Worm (Caenorhabditis elegans) whole organism, young adult: ENCODE data around the gene Y45F10D.7.

Experiments used
- B0019.2 ChIP-seq: fragments of 200-800 bp; sonication (Bioruptor generic); conservative IDR thresholded peaks from 2 replicates; pipeline ENCODE4 v1.3.6; 2022; ENCODE audit warnings: missing genetic modification reagents, missing genetic modification characterization, missing compliant biosample characterization
- B0035.1 ChIP-seq: sonication (generic microtip); optimal IDR thresholded peaks from 2 replicates; lab custom pipeline; 2016; ENCODE audit warnings: missing genetic modification characterization, mild to moderate bottlenecking, missing compliant biosample characterization, missing genotype, missing genetic modification reagents
- B0336.3 ChIP-seq: fragments of 200-800 bp; sonication (Bioruptor generic); IDR thresholded peaks from 2 replicates; pipeline ENCODE4 v1.3.6; 2022; ENCODE audit warnings: missing genetic modification characterization, missing compliant biosample characterization
- F55B11.4 ChIP-seq: sonication (generic microtip); optimal IDR thresholded peaks from 2 replicates; lab custom pipeline; 2016; ENCODE audit warnings: missing compliant biosample characterization, missing genetic modification characterization, borderline replicate concordance; ENCODE audit not compliant: insufficient read depth
- F57C9.4 ChIP-seq: sonication (generic microtip); optimal IDR thresholded peaks from 2 replicates; lab custom pipeline; 2017; ENCODE audit warnings: mild to moderate bottlenecking, missing genetic modification characterization, missing compliant biosample characterization
- T26A5.8 ChIP-seq: sonication (generic microtip); optimal IDR thresholded peaks from 2 replicates; lab custom pipeline; 2016; ENCODE audit warnings: missing genetic modification characterization, missing compliant biosample characterization
- ZK185.1 ChIP-seq: sonication (generic microtip); optimal IDR thresholded peaks from 2 replicates; lab custom pipeline; 2016; ENCODE audit warnings: mild to moderate bottlenecking, missing genetic modification characterization, missing compliant biosample characterization; ENCODE audit not compliant: poor library complexity, severe bottlenecking
- attf-6 ChIP-seq: fragments of 200-800 bp; sonication (Bioruptor generic); IDR thresholded peaks from 2 replicates; pipeline ENCODE4 v1.3.6; 2022; ENCODE audit warnings: missing genetic modification reagents, missing genetic modification characterization, missing compliant biosample characterization
- bed-1 ChIP-seq: fragments of 200-800 bp; sonication (Bioruptor generic); IDR thresholded peaks from 2 replicates; pipeline ENCODE4 v1.3.6; 2022; ENCODE audit warnings: missing genetic modification reagents, missing genetic modification characterization, missing compliant biosample characterization
- ccch-3 ChIP-seq: fragments of 200-800 bp; sonication (Bioruptor generic); optimal IDR thresholded peaks from 2 replicates; lab custom pipeline; 2018; ENCODE audit warnings: mild to moderate bottlenecking, missing genetic modification characterization, missing compliant biosample characterization
- ceh-100 ChIP-seq: fragments of 200-800 bp; sonication (Bioruptor generic); IDR thresholded peaks from 2 replicates; pipeline ENCODE4 v1.3.6; 2022; ENCODE audit warnings: missing genetic modification reagents, missing genetic modification characterization, missing compliant biosample characterization
- ceh-27 ChIP-seq: fragments of 200-800 bp; sonication (Bioruptor generic); optimal IDR thresholded peaks from 2 replicates; lab custom pipeline; 2018; ENCODE audit warnings: mild to moderate bottlenecking, missing genetic modification characterization, moderate library complexity, missing compliant biosample characterization
- ceh-79 ChIP-seq: sonication (generic microtip); optimal IDR thresholded peaks from 2 replicates; lab custom pipeline; 2017; ENCODE audit warnings: mild to moderate bottlenecking, missing genetic modification characterization, missing compliant biosample characterization
- dox-1 ChIP-seq: fragments of 200-800 bp; sonication (Bioruptor generic); IDR thresholded peaks from 2 replicates; pipeline ENCODE4 v1.3.6; 2022; ENCODE audit warnings: missing genetic modification reagents, missing genetic modification characterization, missing compliant biosample characterization
- dpff-1 ChIP-seq: sonication (generic microtip); optimal IDR thresholded peaks from 2 replicates; lab custom pipeline; 2017; ENCODE audit warnings: mild to moderate bottlenecking, missing genetic modification characterization, missing compliant biosample characterization
- egrh-3 ChIP-seq: fragments of 200-800 bp; sonication (Bioruptor generic); IDR thresholded peaks from 2 replicates; pipeline ENCODE4 v1.3.6; 2022; ENCODE audit warnings: missing genetic modification reagents, missing genetic modification characterization, missing compliant biosample characterization
- ets-4 ChIP-seq: fragments of 200-800 bp; sonication (Bioruptor generic); optimal IDR thresholded peaks from 2 replicates; lab custom pipeline; 2018; ENCODE audit warnings: mild to moderate bottlenecking, missing genetic modification characterization, missing compliant biosample characterization
- hlh-12 ChIP-seq: sonication (generic microtip); optimal IDR thresholded peaks from 2 replicates; lab custom pipeline; 2016; ENCODE audit warnings: missing genetic modification characterization, missing compliant biosample characterization
- hlh-26 ChIP-seq: fragments of 200-800 bp; sonication (Bioruptor generic); conservative IDR thresholded peaks from 2 replicates; pipeline ENCODE4 v1.3.6; 2022; ENCODE audit warnings: missing genetic modification reagents, missing genetic modification characterization, missing compliant biosample characterization
- hmg-1.2 ChIP-seq: fragments of 200-800 bp; sonication (Bioruptor generic); IDR thresholded peaks from 2 replicates; pipeline ENCODE4 v1.3.6; 2022; ENCODE audit warnings: missing genetic modification reagents, missing genetic modification characterization, missing compliant biosample characterization
- hmg-20 ChIP-seq: fragments of 200-800 bp; sonication (Bioruptor generic); IDR thresholded peaks from 2 replicates; pipeline ENCODE4 v1.3.6; 2022; ENCODE audit warnings: missing genetic modification reagents, missing genetic modification characterization, missing compliant biosample characterization
- let-607 ChIP-seq, 2 experiments: fragments of 200-800 bp in 1 of 2; sonication (Bioruptor generic) in 1 of 2; sonication (generic microtip) in 1 of 2; optimal IDR thresholded peaks; 2 replicates each; lab custom pipeline; 2016 to 2018; ENCODE audit warnings: mild to moderate bottlenecking in 2 of 2, missing compliant biosample characterization in 2 of 2, missing genetic modification characterization in 2 of 2, moderate library complexity in 2 of 2, missing genotype in 1 of 2
- lin-26 ChIP-seq: fragments of 200-800 bp; sonication (Bioruptor generic); IDR thresholded peaks from 2 replicates; pipeline ENCODE4 v1.3.6; 2022; ENCODE audit warnings: missing genetic modification reagents, missing genetic modification characterization, missing compliant biosample characterization
- madf-6 ChIP-seq: fragments of 200-800 bp; sonication (Bioruptor generic); IDR thresholded peaks from 2 replicates; pipeline ENCODE4 v1.3.6; 2022; ENCODE audit warnings: missing genetic modification reagents, missing genetic modification characterization, missing compliant biosample characterization
- mcd-1 ChIP-seq: fragments of 200-800 bp; sonication (Bioruptor generic); IDR thresholded peaks from 2 replicates; pipeline ENCODE4 v1.3.6; 2022; ENCODE audit warnings: missing genetic modification reagents, missing genetic modification characterization, missing compliant biosample characterization
- mel-28 ChIP-seq: sonication (generic microtip); optimal IDR thresholded peaks from 2 replicates; lab custom pipeline; 2016; ENCODE audit warnings: borderline replicate concordance, mild to moderate bottlenecking, missing genetic modification characterization, missing compliant biosample characterization
- nfya-1 ChIP-seq: sonication (generic microtip); optimal IDR thresholded peaks from 2 replicates; lab custom pipeline; 2017; ENCODE audit warnings: antibody characterized with exemption, missing compliant biosample characterization, missing genetic modification characterization, borderline replicate concordance; ENCODE audit not compliant: insufficient read depth
- nfyb-1 ChIP-seq: fragments of 200-800 bp; sonication (Bioruptor generic); IDR thresholded peaks from 2 replicates; pipeline ENCODE4 v1.3.6; 2022; ENCODE audit warnings: missing genetic modification reagents, missing genetic modification characterization, missing compliant biosample characterization
- nhr-90 ChIP-seq: sonication (generic microtip); optimal IDR thresholded peaks from 2 replicates; lab custom pipeline; 2016; ENCODE audit warnings: missing genotype, mild to moderate bottlenecking, missing genetic modification characterization, missing compliant biosample characterization
- sdz-38 ChIP-seq: sonication (generic microtip); optimal IDR thresholded peaks from 2 replicates; lab custom pipeline; 2016; ENCODE audit warnings: missing genotype, missing genetic modification characterization, missing compliant biosample characterization
- snpc-1.1 ChIP-seq: sonication (generic microtip); optimal IDR thresholded peaks from 2 replicates; lab custom pipeline; 2017; ENCODE audit warnings: missing genetic modification characterization, mild to moderate bottlenecking, missing compliant biosample characterization, antibody characterized with exemption, moderate library complexity, missing genotype, missing genetic modification reagents; ENCODE audit not compliant: insufficient read depth
- snpc-4 ChIP-seq, 5 experiments: fragments of 150-350 bp in 1 of 5; sonication (generic microtip) in 4 of 5; optimal IDR thresholded peaks; 2 replicates each; lab custom pipeline; 2014 to 2018; ENCODE audit warnings: missing genetic modification characterization in 5 of 5, missing biosample characterization in 3 of 5, antibody characterized with exemption in 2 of 5, mild to moderate bottlenecking in 2 of 5, missing compliant biosample characterization in 2 of 5, missing genotype in 2 of 5, moderate library complexity in 2 of 5, missing genetic modification reagents in 1 of 5
- sptf-2 ChIP-seq: fragments of 200-800 bp; sonication (Bioruptor generic); optimal IDR thresholded peaks from 2 replicates; lab custom pipeline; 2018; ENCODE audit warnings: mild to moderate bottlenecking, missing genetic modification characterization, missing compliant biosample characterization
- tbp1 ChIP-seq: fragments of 200-800 bp; sonication (Bioruptor generic); optimal IDR thresholded peaks from 2 replicates; lab custom pipeline; 2018; ENCODE audit warnings: mild to moderate bottlenecking, missing genetic modification characterization, missing compliant biosample characterization
- unc-62 ChIP-seq: fragments of 150-350 bp; optimal IDR thresholded peaks from 2 replicates; lab custom pipeline; 2014; ENCODE audit warnings: missing biosample characterization, missing genetic modification reagents, missing genetic modification characterization
- zfh-2 ChIP-seq: fragments of 200-800 bp; sonication (Bioruptor generic); conservative IDR thresholded peaks from 2 replicates; pipeline ENCODE4 v1.3.6; 2022; ENCODE audit warnings: missing genetic modification reagents, missing genetic modification characterization, missing compliant biosample characterization
- ztf-18 ChIP-seq: sonication (generic microtip); optimal IDR thresholded peaks from 2 replicates; lab custom pipeline; 2016; ENCODE audit warnings: missing genotype, mild to moderate bottlenecking, missing genetic modification characterization, missing compliant biosample characterization
- ztf-6 ChIP-seq: fragments of 200-800 bp; sonication (Bioruptor generic); IDR thresholded peaks from 2 replicates; pipeline ENCODE4 v1.3.6; 2022; ENCODE audit warnings: missing genetic modification reagents, missing genetic modification characterization, missing compliant biosample characterization

The Y45F10D.7 gene

DNA sequence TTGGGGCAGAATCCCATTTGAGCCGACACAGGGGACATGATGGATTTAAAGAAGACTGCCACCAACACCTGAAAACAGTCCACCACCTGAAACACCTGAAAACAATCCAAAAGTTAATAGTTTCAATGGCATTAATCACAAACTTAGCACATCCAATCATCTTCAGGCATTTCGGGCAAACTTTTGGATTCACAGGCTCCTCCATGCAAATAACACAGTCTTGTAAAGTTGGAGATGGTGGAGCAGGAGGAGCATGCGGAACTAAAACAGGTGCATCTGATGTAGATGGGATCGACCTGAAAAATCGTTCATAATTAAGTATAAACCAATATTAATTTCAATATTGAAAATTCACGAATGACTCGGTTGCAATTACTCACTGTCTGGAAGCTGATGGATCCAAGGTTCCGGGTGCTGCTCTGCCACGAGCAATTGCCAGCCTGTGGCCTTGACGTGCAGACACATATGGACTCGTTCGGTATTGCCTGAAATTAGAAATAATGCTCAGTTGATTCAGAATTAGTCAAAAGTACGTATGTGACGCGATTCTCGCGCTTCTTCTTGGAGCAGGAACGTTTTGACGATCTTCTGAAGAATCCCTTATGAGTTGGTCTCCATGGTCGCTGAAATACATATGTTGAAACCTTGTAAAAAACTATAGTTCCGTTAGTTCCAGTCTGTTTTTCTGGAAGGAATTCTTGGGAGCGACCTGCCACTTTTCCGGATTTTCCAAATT is 45.9 kb downstream of the Y45F10D.7 start:
- TF ChIP-seq T26A5.8 (tag; lab: Kevin White, UChicago) (no peak), B0035.1 (tag; lab: Kevin White, UChicago) (no peak), bed-1 (GFP tag; lab: Robert Waterston, UW) (no peak), nhr-90 (no peak), snpc-4 (GFP tag; optimal IDR thresholded peaks at IDR 0.05; lab: Kevin White, UChicago) (no peak), snpc-4 (tag; optimal IDR thresholded peaks at IDR 0.05; lab: Kevin White, UChicago) (no peak), dpff-1 (tag; lab: Kevin White, UChicago) (no peak), B0336.3 (GFP tag; lab: Robert Waterston, UW) (no peak), snpc-1.1 (no peak), unc-62 (no peak), lin-26 (GFP tag; lab: Robert Waterston, UW) (no peak), ceh-27 (GFP tag; lab: Kevin White, UChicago) (no peak), sdz-38 (no peak), ceh-79 (tag; lab: Kevin White, UChicago) (no peak), hmg-20 (GFP tag; lab: Robert Waterston, UW) (no peak), hlh-26 (GFP tag; lab: Robert Waterston, UW) (no peak), tbp1 (GFP tag; lab: Kevin White, UChicago) (no peak), hmg-1.2 (no peak)

DNA sequence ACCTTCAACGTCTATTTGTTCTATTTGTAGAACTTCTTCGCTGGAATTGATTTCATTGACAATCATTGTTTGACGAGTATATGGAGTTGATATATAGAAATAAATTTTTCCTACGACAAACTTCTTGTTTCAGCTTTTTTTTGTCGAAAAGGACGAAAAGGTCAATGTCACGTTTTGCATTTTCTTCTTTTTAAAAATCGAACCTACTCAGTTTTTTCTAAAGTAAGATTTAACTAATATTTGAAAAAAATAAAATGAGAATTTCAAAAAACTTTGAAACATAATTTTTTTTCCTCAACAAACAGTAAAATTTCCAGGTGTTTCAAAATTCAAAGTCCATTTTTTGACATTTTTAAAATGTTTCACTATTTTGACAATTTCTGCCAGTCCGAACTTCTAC is 47.6 kb downstream of the Y45F10D.7 start, which contains the start of gene H08M01.1:
Gene H08M01.1 (minus strand): TSS at position 101 of the 400 bp plus-strand sequence.
- TF ChIP-seq F57C9.4 (tag; lab: Kevin White, UChicago) (no peak), egrh-3 (GFP tag; lab: Robert Waterston, UW) (no peak), hlh-12 (no peak), nfyb-1 (GFP tag; lab: Robert Waterston, UW) (no peak), ets-4 (no peak), ZK185.1 (tag; lab: Kevin White, UChicago) (no peak), ztf-6 (no peak), mcd-1 (no peak), sptf-2 (no peak), nfya-1 (no peak), dox-1 (GFP tag; lab: Robert Waterston, UW) (no peak), zfh-2 (GFP tag; lab: Robert Waterston, UW) (no peak)

DNA sequence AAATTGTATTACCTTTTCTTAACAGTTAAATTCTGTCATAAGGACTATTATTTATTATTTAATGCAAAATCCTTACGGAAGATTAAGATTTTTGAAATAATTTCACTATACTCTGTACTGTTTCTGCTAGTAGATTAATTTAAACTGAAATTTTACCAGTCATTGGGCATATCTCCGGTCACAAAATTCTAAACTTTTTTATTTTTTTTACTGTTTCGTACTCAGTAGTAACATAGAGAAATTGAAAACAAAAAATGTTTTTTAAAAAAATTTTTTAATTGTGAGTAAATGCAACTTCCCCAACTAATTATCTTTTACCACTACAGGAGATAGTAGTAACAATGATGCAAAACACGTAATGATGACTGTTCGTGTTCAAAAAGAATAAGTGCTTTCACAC is 49.6 kb downstream of the Y45F10D.7 start:
- no peak for TF ChIP-seq ztf-18
- TF ChIP-seq ccch-3 (GFP tag; lab: Kevin White, UChicago): no peak
- no peak for TF ChIP-seq B0019.2
- TF ChIP-seq madf-6 (GFP tag; lab: Robert Waterston, UW): no peak
- TF ChIP-seq attf-6 (GFP tag; lab: Robert Waterston, UW): peak; percentile 58; the same call in 1 of the 2 replicates
- TF ChIP-seq let-607 (tag; optimal IDR thresholded peaks at IDR 0.05; lab: Kevin White, UChicago): no peak
- TF ChIP-seq mel-28 (tag; lab: Kevin White, UChicago): no peak
- no peak for TF ChIP-seq snpc-4 (GFP tag; optimal IDR thresholded peaks at IDR 0.05; lab: Kevin White, UChicago)
- peak in 1 of 4 experiments; percentile 12 for TF ChIP-seq snpc-4 (tag; optimal IDR thresholded peaks at IDR 0.05; lab: Kevin White, UChicago)
- no peak for TF ChIP-seq ceh-100 (GFP tag; lab: Robert Waterston, UW)
- no peak for TF ChIP-seq F55B11.4
